Worm (Caenorhabditis elegans): ENCODE data around the gene Y116A8C.30.

DNA sequence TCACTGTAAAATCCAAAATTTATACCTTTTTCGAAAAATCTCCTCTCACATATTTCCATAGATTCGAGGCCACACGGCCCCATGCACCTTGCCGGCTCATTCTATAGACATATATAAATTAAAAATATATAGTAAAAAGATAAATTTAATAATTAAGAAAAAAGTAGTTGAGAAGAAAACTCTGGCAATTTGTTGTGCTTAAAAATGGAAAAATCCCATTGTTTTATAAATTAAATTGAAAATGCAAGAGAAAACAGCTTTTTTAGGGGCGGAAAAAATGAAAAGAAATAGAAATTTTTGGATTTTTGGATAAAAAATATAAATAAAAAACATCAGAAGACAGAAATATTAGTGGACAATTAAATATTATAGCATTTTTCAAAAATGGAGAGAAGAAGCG, at the start of gene Y116A8C.30:
- TF ChIP-seq flt-1 (GFP tag; IDR thresholded peaks at IDR 0.05): no peak
- TF ChIP-seq ref-1 (GFP tag; conservative IDR thresholded peaks at IDR 0.05): no peak
- TF ChIP-seq cog-1 (tag; optimal IDR thresholded peaks at IDR 0.05): no peak
- TF ChIP-seq T22C8.4 (GFP tag; IDR thresholded peaks at IDR 0.05): no peak
- no peak for TF ChIP-seq ztf-23 (GFP tag; IDR thresholded peaks at IDR 0.05)
- no peak for TF ChIP-seq klf-2 (GFP tag; conservative IDR thresholded peaks at IDR 0.05)

Data from whole organism, midembryonic.